Worm (Caenorhabditis elegans) whole organism, mixed stage, embryonic: ENCODE measurements around the gene umps-1.

Experiments used
- ceh-43 ChIP-seq: fragments of 200-800 bp; sonication (Bioruptor generic); optimal IDR thresholded peaks from 2 replicates; lab custom pipeline; 2018; ENCODE audit warnings: mild to moderate bottlenecking, missing genetic modification characterization, moderate library complexity, missing compliant biosample characterization
- lsy-2 ChIP-seq: fragments of 150-350 bp; optimal IDR thresholded peaks from 2 replicates; lab custom pipeline; 2014; ENCODE audit warnings: missing biosample characterization, missing genetic modification characterization
- mep-1 ChIP-seq: fragments of 150-350 bp; optimal IDR thresholded peaks from 2 replicates; lab custom pipeline; 2017; ENCODE audit warnings: missing biosample characterization, missing genetic modification reagents, missing genetic modification characterization, inconsistent platforms
- nhr-12 ChIP-seq: fragments of 150-350 bp; optimal IDR thresholded peaks from 2 replicates; lab custom pipeline; 2014; ENCODE audit warnings: missing biosample characterization, missing genetic modification characterization
- pha-4 ChIP-seq: fragments of 150-350 bp; optimal IDR thresholded peaks from 2 replicates; lab custom pipeline; 2018; ENCODE audit warnings: missing biosample characterization, missing genetic modification reagents, missing genetic modification characterization
- sem-2 ChIP-seq: fragments of 200-800 bp; sonication (Bioruptor generic); optimal IDR thresholded peaks from 2 replicates; lab custom pipeline; 2018; ENCODE audit warnings: mild to moderate bottlenecking, missing genetic modification characterization, missing compliant biosample characterization
- tbx-8 ChIP-seq: fragments of 200-800 bp; sonication (Bioruptor generic); optimal IDR thresholded peaks from 2 replicates; lab custom pipeline; 2018; ENCODE audit warnings: mild to moderate bottlenecking, missing genetic modification characterization, moderate library complexity, missing compliant biosample characterization
- unc-39 ChIP-seq: fragments of 150-350 bp; optimal IDR thresholded peaks from 2 replicates; lab custom pipeline; 2014; ENCODE audit warnings: missing biosample characterization, missing genetic modification characterization
- unc-62 ChIP-seq: fragments of 150-350 bp; optimal IDR thresholded peaks from 2 replicates; lab custom pipeline; 2014; ENCODE audit warnings: missing biosample characterization, missing genetic modification reagents, missing genetic modification characterization

DNA sequence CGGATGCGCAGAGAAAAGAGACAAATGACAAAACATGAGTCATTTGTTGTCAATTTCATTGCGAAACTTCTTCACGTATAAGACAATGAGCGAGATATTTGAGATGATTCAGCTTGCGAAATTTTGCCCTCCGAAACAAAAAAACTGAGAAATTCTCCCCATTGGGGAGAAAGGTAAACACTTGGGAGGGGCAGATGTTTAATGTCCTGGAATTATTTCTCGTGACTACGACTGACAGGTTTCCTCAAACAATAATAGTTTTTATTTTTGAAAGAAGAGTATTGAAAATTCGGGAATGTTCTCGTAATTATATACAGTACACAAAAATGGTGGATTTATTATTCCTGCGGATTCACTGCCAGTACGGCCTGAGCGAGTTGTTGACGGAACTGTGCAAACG, 26.2 kb downstream of the umps-1 start:
- TF ChIP-seq mep-1 (no peak), unc-62 (GFP tag; lab: Kevin White, UChicago) (no peak), nhr-12 (tag; lab: Kevin White, UChicago) (no peak), tbx-8 (GFP tag; lab: Kevin White, UChicago) (no peak), unc-39 (no peak), sem-2 (GFP tag; lab: Kevin White, UChicago) (no peak), ceh-43 (GFP tag; lab: Kevin White, UChicago) (no peak), lsy-2 (tag; lab: Kevin White, UChicago) (no peak), pha-4 (no peak)
